Worm (Caenorhabditis elegans) whole organism, L4/young adult: ENCODE results near the gene inx-5.
"Not testable (repeated sequence)": the region's sequence is repeated elsewhere in the genome, so short reads cannot be mapped to it uniquely, and the experiment has no call there.

Experiments used
- W03F9.2 ChIP-seq: fragments of 150-350 bp; optimal IDR thresholded peaks from 2 replicates; lab custom pipeline; 2014; ENCODE audit warnings: missing biosample characterization, missing genetic modification characterization
- dao-5 ChIP-seq: sonication (generic microtip); optimal IDR thresholded peaks from 2 replicates; lab custom pipeline; 2016; ENCODE audit warnings: missing genotype, missing genetic modification characterization, moderate library complexity, missing compliant biosample characterization
- him-1 ChIP-seq: sonication (generic microtip); optimal IDR thresholded peaks from 2 replicates; lab custom pipeline; 2016; ENCODE audit warnings: missing genotype, missing genetic modification reagents, missing genetic modification characterization, missing compliant biosample characterization

Gene inx-5

DNA sequence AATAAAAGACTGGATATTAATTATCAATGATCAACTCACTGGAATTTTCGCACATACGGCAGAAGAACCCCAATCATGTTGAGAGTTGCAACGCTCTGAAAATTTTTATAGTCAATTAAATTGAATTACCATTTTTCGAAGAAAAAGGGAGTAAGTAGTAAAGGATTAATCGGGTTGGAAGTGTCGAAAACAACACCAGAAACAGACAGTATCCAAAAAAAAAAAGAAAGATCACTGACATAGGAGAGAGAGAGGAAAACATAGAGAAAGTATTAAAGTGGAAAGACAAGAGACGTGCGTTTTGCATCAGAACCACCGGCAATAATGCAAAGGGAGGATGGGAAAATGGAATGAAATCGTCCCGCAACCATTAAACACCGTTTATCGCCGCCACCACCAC is at the start of gene inx-5:
inx-5 (minus strand) TSS at position 101 of the 400 bp plus-strand sequence.
- no peak for TF ChIP-seq W03F9.2 (tag; lab: Kevin White, UChicago)
- no peak for TF ChIP-seq dao-5 (tag; lab: Kevin White, UChicago)
- TF ChIP-seq him-1 (tag; lab: Kevin White, UChicago) = no peak

DNA sequence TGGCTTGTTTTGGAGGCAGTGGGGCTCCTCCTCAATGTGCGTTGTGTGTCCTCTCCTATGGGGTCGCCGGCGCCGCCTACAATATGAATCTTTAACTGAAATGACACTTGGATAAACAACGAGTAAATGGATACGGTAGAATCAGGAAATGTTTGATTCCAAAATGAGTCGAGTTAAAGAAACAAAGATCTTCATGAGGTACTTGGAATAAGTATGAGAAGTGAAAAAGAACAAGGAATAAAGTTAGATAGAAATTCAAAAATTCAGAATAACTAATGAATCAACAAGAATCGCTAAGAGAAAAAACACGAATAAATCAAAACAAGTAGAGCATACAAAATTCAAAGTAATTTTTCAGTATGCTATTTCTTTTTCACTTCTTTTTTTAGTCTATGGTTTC is 48.8 kb upstream of the inx-5 start, which contains the start of gene npr-28:
npr-28 (minus strand) TSS at position 101 of the 400 bp plus-strand sequence.
- TF ChIP-seq dao-5 (tag; lab: Kevin White, UChicago) = no peak
- no peak for TF ChIP-seq him-1 (tag; lab: Kevin White, UChicago)
- no peak for TF ChIP-seq W03F9.2 (tag; lab: Kevin White, UChicago)

DNA sequence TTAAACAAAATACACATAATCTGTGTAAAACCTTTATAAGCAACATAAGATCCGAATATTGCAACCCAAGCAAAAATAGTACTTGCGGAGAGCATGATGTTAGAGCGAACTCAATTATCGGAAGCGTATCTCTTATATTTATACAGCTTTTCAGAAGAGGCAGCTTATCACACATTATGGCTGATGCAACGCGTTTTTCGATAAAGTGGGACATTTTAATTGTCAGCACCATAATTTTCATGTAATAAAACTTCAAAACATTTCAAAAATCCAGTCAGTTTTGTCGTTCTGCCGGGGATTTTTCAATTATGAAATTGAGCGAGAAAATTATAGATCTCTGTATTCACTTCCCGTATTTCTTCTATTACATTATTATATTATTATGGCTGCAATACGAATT is 44.0 kb upstream of the inx-5 start, which contains the start of gene drd-5:
drd-5 (minus strand) TSS at position 101 of the 400 bp plus-strand sequence.
- TF ChIP-seq dao-5 (tag; lab: Kevin White, UChicago) = no peak
- no peak for TF ChIP-seq him-1 (tag; lab: Kevin White, UChicago)
- no peak for TF ChIP-seq W03F9.2 (tag; lab: Kevin White, UChicago)

DNA sequence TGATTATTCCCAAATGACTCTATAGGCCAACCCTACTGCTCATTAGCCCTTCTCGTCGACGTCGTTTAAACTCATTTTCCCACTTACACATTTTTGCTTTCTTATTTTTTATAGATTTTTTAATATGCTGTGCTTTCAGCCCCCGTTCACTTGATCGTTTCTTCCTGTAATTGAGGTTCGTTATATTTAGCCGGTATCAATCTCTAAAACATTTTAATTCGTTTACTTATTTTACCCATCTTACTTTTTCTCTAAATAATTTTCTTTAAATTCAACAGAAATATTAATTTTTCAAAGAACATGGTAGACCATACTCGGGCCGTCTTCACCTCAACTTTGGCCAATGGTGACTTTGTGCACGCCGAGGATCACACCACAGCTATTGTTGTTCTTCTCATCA is 39.5 kb upstream of the inx-5 start, which contains the start of gene F55E10.1:
F55E10.1 (plus strand) TSS at position 301 of the 400 bp plus-strand sequence.
- TF ChIP-seq him-1 (tag; lab: Kevin White, UChicago) (no peak), W03F9.2 (tag; lab: Kevin White, UChicago) (no peak)

DNA sequence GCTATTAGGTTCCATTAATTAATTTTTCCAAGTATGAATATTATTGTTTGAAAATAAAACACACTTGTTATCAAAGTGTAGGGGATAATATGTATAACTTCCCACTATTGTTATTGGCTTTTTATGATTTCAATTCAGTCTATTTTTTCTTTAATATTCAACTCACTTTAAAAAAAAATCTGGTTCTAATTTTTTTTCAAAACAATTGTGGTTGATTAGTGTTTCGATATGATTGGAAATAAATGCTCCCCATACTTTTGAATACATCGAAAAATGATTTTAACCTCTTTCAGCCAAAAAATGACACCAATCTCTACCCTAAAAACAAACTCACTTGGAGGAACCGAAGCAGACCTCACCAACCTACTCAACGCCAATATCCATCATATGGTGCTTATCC is 38.2 kb upstream of the inx-5 start, which contains the start of gene F55E10.2:
F55E10.2 (plus strand) TSS at position 301 of the 400 bp plus-strand sequence.
- TF ChIP-seq him-1 (tag; lab: Kevin White, UChicago) (no peak), W03F9.2 (tag; lab: Kevin White, UChicago) (no peak), dao-5 (tag; lab: Kevin White, UChicago) (no peak)

DNA sequence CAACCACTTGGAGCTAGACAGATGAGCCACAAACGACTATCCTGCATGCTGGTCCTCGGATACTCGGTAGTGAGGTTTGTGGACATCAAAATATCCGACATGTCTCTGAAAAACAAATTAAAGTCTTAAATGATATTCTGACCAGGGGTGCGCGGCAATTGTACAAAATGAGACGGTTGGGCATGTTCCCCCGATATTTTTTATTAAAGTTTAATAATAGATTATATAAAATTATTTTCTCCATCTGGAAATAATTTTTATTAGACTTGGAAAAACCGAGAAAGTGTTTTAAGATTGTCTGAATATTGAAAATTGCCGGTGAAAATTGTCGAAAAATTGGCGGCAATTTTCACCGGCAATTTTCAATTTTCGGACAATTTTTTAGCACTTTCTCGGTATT is 25.6 kb upstream of the inx-5 start, which contains the start of gene F55E10.4:
F55E10.4 (minus strand) TSS at position 101 of the 400 bp plus-strand sequence.
- TF ChIP-seq dao-5 (tag; lab: Kevin White, UChicago) (no peak), W03F9.2 (tag; lab: Kevin White, UChicago) (no peak), him-1 (tag; lab: Kevin White, UChicago) (no peak)

DNA sequence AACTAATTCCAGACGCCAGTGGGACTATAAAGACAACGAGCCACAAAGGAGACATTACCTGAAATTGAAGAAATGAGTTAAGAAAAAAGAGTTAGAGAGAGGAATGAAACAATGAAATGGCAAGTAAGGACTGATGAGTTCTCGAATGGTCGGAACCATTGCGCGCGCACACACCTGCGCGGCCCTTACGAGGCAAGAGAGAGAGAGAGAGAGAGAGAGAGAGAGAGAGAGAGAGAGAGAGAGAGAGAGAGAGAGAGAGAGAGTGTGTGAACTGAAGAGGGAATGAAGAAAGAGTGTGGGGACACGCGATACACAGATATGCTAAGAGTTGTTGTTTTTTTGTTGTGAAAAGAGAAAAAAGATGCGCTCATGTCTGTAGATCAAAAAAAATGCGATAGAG is 24.2 kb upstream of the inx-5 start, which contains the start of gene R09F10.8:
R09F10.8 (minus strand) TSS at position 58 of the 400 bp plus-strand sequence.
- TF ChIP-seq dao-5 (tag; lab: Kevin White, UChicago) = no peak
- no peak for TF ChIP-seq him-1 (tag; lab: Kevin White, UChicago)
- no peak for TF ChIP-seq W03F9.2 (tag; lab: Kevin White, UChicago)

DNA sequence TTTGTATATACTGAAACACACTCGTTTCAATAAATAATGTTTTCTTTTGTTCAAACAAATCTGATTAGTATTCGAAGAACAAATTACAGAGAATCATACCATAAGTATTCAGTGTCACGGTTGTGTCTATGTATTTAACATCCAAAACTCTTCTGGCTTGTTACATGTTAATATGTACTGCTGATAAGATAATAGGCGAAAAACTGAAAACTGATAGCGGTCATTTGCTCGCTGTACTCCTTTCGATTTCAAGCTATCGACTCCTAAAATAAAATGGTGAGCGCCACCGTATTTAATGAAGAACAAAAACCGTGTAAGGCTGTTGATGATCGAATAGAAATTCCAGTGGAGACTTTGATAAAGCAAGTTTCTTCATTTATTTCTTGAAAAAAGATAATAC is 21.2 kb upstream of the inx-5 start, which contains the start of gene R09F10.1:
R09F10.1 (plus strand) TSS at position 222 of the 400 bp plus-strand sequence.
- TF ChIP-seq W03F9.2 (tag; lab: Kevin White, UChicago) = no peak
- TF ChIP-seq him-1 (tag; lab: Kevin White, UChicago) = no peak
- TF ChIP-seq dao-5 (tag; lab: Kevin White, UChicago) = no peak

DNA sequence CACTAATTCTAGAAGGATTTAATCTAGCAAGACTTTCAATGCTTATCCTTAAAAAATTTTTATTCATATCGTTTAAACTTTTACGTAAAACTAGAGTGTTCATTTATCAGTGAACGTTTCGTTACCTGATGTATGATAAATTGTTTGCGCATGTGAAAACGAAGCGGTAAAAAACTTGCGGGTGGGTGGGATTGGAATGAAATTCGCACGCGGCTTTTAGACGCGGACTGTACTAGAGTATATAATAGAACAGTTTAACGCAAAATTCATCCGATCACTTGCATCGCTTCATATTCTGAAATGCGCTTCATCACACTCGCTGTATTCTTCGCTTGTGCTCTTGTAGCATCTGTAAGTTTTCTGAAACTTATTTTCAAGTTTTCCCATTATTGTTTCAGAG is 19.6 kb upstream of the inx-5 start, which contains the start of gene abu-9:
abu-9 (plus strand) TSS at position 301 of the 400 bp plus-strand sequence.
- TF ChIP-seq him-1, W03F9.2, dao-5 (tag; lab: Kevin White, UChicago): not testable (repeated sequence)

DNA sequence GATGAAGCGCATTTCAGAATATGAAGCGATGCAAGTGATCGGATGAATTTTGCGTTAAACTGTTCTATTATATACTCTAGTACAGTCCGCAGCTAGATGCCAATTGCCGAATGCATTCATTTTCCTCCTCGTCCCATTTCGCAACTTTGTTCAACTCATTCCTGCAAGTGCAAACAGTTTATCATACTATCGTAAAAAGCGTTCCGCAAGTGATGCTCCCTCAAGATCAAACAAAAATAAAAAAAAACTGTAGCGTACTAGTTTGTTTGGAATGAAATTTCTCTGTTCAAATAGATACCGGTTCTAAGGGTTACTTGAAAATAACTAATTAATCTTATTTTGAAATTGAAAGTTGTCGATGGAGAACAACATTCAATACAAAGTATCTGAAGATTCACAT is 18.7 kb upstream of the inx-5 start, which contains the start of gene pqn-57:
pqn-57 (minus strand) TSS at position 101 of the 400 bp plus-strand sequence.
- no peak for TF ChIP-seq him-1 (tag; lab: Kevin White, UChicago)
- TF ChIP-seq dao-5 (tag; lab: Kevin White, UChicago) = no peak
- TF ChIP-seq W03F9.2 (tag; lab: Kevin White, UChicago) = no peak

DNA sequence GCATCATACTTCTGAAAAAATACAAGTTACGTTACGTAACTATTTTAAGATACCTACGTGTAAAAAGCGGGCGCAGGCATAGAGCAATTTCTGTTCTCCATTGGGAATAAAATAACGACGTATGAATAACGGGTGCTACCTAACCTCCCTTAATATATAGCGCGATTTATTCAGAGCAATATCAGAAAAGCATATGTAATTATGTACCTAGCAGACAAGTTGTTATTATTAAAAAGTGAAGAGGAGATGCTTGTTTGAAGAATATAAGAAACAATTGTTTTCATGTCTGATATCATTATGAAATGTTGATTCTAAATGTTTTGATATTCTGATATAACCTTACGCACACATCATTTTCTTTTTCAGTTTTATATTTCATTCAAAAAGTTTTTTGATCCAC is 16.8 kb upstream of the inx-5 start, which contains the start of gene srh-11:
srh-11 (minus strand) TSS at position 101 of the 400 bp plus-strand sequence.
- TF ChIP-seq dao-5 (tag; lab: Kevin White, UChicago) (no peak), him-1 (tag; lab: Kevin White, UChicago) (no peak), W03F9.2 (tag; lab: Kevin White, UChicago) (no peak)

DNA sequence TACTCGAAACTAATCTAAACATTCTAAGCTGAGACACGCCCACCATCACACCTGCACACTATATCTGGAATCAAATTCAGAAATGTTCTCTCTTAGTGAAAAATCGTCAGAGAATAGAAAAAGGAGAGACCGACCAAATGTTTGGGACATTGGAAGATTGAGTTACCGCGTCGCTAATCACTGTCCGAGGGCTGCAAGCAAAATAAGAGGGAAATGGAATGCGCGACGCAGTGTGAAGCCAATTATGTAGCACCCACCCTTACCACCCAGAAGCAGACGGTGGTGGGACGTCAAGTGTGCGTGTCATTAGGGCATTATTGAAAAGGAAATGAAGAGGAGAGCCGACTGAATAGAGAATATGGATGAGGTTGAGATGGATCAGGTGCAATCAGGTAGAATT is 9.4 kb upstream of the inx-5 start:
- TF ChIP-seq him-1 (tag; lab: Kevin White, UChicago) (no peak), dao-5 (tag; lab: Kevin White, UChicago) (no peak), W03F9.2 (tag; lab: Kevin White, UChicago) (no peak)

DNA sequence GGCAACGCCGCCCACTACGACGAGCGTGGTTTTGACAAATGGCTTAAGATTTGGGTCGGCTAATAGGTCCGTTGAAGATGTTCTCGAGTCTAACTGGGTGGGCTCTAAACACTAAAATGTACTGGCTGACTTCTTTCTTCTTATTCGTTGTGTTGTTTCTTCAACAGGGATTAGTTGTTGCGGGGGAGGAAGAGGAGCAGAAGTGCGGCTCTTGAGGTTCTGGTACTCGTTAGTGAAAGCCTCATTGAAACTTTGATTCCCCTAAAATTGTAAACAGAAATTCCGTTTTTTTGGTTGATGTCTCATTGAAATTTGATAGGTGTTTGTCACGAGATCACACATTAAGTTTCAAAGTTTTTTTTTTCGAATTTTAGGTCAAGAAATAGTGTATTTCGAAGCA is 8.5 kb upstream of the inx-5 start:
- TF ChIP-seq dao-5 (tag; lab: Kevin White, UChicago) (no peak), him-1 (tag; lab: Kevin White, UChicago) (no peak), W03F9.2 (tag; lab: Kevin White, UChicago) (no peak)

DNA sequence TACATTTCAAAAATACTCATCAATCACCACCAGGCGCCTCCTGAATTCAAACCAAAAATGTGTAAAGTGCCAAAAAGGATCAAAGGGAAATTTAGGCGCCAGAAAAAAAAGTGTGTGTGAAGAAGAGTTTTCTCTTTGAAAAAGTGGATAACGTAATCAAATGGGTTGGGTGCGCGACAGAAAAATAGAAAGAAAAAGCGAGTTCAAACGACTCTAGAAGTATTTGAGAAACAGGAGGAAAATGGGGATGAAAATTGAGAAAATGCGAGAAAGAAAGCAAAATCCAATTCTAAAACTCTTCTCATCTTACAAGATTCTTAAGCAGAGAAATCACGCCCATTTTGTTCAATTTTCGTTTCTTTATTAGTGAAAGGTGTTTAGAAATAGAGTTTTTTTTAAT is 6.3 kb upstream of the inx-5 start:
- no peak for TF ChIP-seq him-1 (tag; lab: Kevin White, UChicago)
- TF ChIP-seq W03F9.2 (tag; lab: Kevin White, UChicago) = no peak
- no peak for TF ChIP-seq dao-5 (tag; lab: Kevin White, UChicago)
